Fruit fly (Drosophila melanogaster) whole organism, embryonic: ENCODE measurements around the gene Myo95E.

Experiments used
- ATbp ChIP-seq: fragments of 200-800 bp; sonication (Bioruptor generic); optimal IDR thresholded peaks from 2 replicates; lab custom pipeline; 2017; ENCODE audit warnings: missing biosample characterization, mild to moderate bottlenecking, missing genetic modification characterization, missing genetic modification reagents
- BEAF-32 ChIP-seq: fragments of 200-800 bp; sonication (Bioruptor generic); optimal IDR thresholded peaks from 3 replicates; lab custom pipeline; 2017; ENCODE audit warnings: missing biosample characterization, missing genetic modification characterization, mild to moderate bottlenecking, moderate library complexity, missing genetic modification reagents
- CG10267 ChIP-seq: fragments of 200-800 bp; sonication (Bioruptor generic); optimal IDR thresholded peaks from 2 replicates; lab custom pipeline; 2018; ENCODE audit warnings: missing biosample characterization, mild to moderate bottlenecking, missing genetic modification characterization, moderate library complexity
- CG10274 ChIP-seq: fragments of 200-800 bp; sonication (Bioruptor generic); optimal IDR thresholded peaks from 3 replicates; lab custom pipeline; 2017; ENCODE audit warnings: missing biosample characterization, mild to moderate bottlenecking, missing genetic modification characterization
- CG10321 ChIP-seq: fragments of 200-800 bp; sonication (Bioruptor generic); IDR thresholded peaks from 2 replicates; pipeline ENCODE4 v1.3.6; 2022; ENCODE audit warnings: missing biosample characterization, missing genetic modification characterization
- CG10431 ChIP-seq: fragments of 200-800 bp; sonication (Bioruptor generic); optimal IDR thresholded peaks from 3 replicates; lab custom pipeline; 2018; ENCODE audit warnings: missing biosample characterization, mild to moderate bottlenecking, missing genetic modification characterization
- CG11695 ChIP-seq: fragments of 200-800 bp; sonication (Bioruptor generic); IDR thresholded peaks from 3 replicates; pipeline ENCODE4 v1.3.6; 2022; ENCODE audit warnings: missing biosample characterization, missing genetic modification characterization
- CG12391 ChIP-seq: fragments of 200-800 bp; sonication (Bioruptor generic); optimal IDR thresholded peaks from 3 replicates; lab custom pipeline; 2018; ENCODE audit warnings: missing biosample characterization, mild to moderate bottlenecking, missing genetic modification characterization, moderate library complexity
- CG13624 ChIP-seq: fragments of 200-800 bp; sonication (Bioruptor generic); optimal IDR thresholded peaks from 2 replicates; lab custom pipeline; 2016; ENCODE audit warnings: missing biosample characterization, missing genetic modification characterization
- CG15269 ChIP-seq: fragments of 200-800 bp; sonication (Bioruptor generic); optimal IDR thresholded peaks from 2 replicates; lab custom pipeline; 2018; ENCODE audit warnings: missing biosample characterization, mild to moderate bottlenecking, missing genetic modification characterization, moderate library complexity
- CG1529 ChIP-seq: fragments of 200-800 bp; sonication (Bioruptor generic); optimal IDR thresholded peaks from 3 replicates; lab custom pipeline; 2018; ENCODE audit warnings: missing biosample characterization, missing genetic modification characterization
- CG15514 ChIP-seq: fragments of 200-800 bp; sonication (Bioruptor generic); optimal IDR thresholded peaks from 3 replicates; lab custom pipeline; 2017; ENCODE audit warnings: missing biosample characterization, missing genetic modification characterization, mild to moderate bottlenecking, moderate library complexity, missing genetic modification reagents
- CG17361 ChIP-seq: fragments of 200-800 bp; sonication (Bioruptor generic); IDR thresholded peaks from 3 replicates; pipeline ENCODE4 v1.3.6; 2022; ENCODE audit warnings: missing biosample characterization, missing genetic modification characterization
- CG18764 ChIP-seq: fragments of 200-800 bp; sonication (Bioruptor generic); optimal IDR thresholded peaks from 3 replicates; lab custom pipeline; 2016; ENCODE audit warnings: missing biosample characterization, missing genetic modification characterization
- CG33213 ChIP-seq: fragments of 200-800 bp; sonication (Bioruptor generic); optimal IDR thresholded peaks from 3 replicates; lab custom pipeline; 2016; ENCODE audit warnings: missing biosample characterization, missing genetic modification characterization
- CG33557 ChIP-seq: fragments of 200-800 bp; sonication (Bioruptor generic); optimal IDR thresholded peaks from 2 replicates; lab custom pipeline; 2019; ENCODE audit warnings: missing biosample characterization, mild to moderate bottlenecking, missing genetic modification characterization, moderate library complexity
- CG34422 ChIP-seq: fragments of 200-800 bp; sonication (Bioruptor generic); IDR thresholded peaks from 3 replicates; pipeline ENCODE4 v1.3.6; 2022; ENCODE audit warnings: missing biosample characterization, missing genetic modification characterization
- CG3726 ChIP-seq: fragments of 200-800 bp; sonication (Bioruptor generic); IDR thresholded peaks from 3 replicates; pipeline ENCODE4, ENCODE4 v1.3.6; 2022; ENCODE audit warnings: missing biosample characterization, missing genetic modification characterization
- CG4282 ChIP-seq: fragments of 200-800 bp; sonication (Bioruptor generic); optimal IDR thresholded peaks from 2 replicates; lab custom pipeline; 2016; ENCODE audit warnings: missing biosample characterization, missing genetic modification characterization
- CG4404 ChIP-seq: fragments of 200-800 bp; sonication (Bioruptor generic); IDR thresholded peaks from 2 replicates; pipeline ENCODE4 v1.3.6; 2022; ENCODE audit warnings: missing biosample characterization, missing genetic modification characterization
- CG6683 ChIP-seq: fragments of 200-800 bp; sonication (Bioruptor generic); optimal IDR thresholded peaks from 2 replicates; lab custom pipeline; 2017; ENCODE audit warnings: missing biosample characterization, mild to moderate bottlenecking, missing genetic modification characterization, missing genetic modification reagents
- CG7839 ChIP-seq: fragments of 200-800 bp; sonication (Bioruptor generic); optimal IDR thresholded peaks from 3 replicates; lab custom pipeline; 2018; ENCODE audit warnings: missing biosample characterization, mild to moderate bottlenecking, missing genetic modification characterization, moderate library complexity
- CG7963 ChIP-seq: fragments of 200-800 bp; sonication (Bioruptor generic); IDR thresholded peaks from 3 replicates; pipeline ENCODE4 v1.3.6; 2022; ENCODE audit warnings: missing biosample characterization, missing genetic modification characterization; ENCODE audit not compliant: partially characterized antibody
- CG8359 ChIP-seq: fragments of 200-800 bp; sonication (Bioruptor generic); optimal IDR thresholded peaks from 2 replicates; lab custom pipeline; 2017; ENCODE audit warnings: missing biosample characterization, mild to moderate bottlenecking, missing genetic modification characterization, borderline replicate concordance
- CoRest ChIP-seq: fragments of 200-800 bp; sonication (Bioruptor generic); optimal IDR thresholded peaks from 3 replicates; lab custom pipeline; 2018; ENCODE audit warnings: missing biosample characterization, mild to moderate bottlenecking, missing genetic modification characterization, moderate library complexity
- CrebB ChIP-seq: fragments of 200-800 bp; sonication (Bioruptor generic); optimal IDR thresholded peaks from 3 replicates; lab custom pipeline; 2018; ENCODE audit warnings: missing biosample characterization, mild to moderate bottlenecking, missing genetic modification characterization
- Dbx ChIP-seq: fragments of 200-800 bp; sonication (Bioruptor generic); IDR thresholded peaks from 3 replicates; pipeline ENCODE4 v1.3.6; 2022; ENCODE audit warnings: missing biosample characterization, missing genetic modification characterization
- Doc3 ChIP-seq: fragments of 200-800 bp; sonication (Bioruptor generic); IDR thresholded peaks from 3 replicates; pipeline ENCODE4 v1.3.6; 2022; ENCODE audit warnings: missing biosample characterization, missing genetic modification characterization; ENCODE audit not compliant: partially characterized antibody
- H15 ChIP-seq: fragments of 200-800 bp; sonication (Bioruptor generic); IDR thresholded peaks from 3 replicates; pipeline ENCODE4 v1.3.6; 2022; ENCODE audit warnings: missing biosample characterization, missing genetic modification characterization
- HHEX ChIP-seq: fragments of 200-800 bp; sonication (Bioruptor generic); optimal IDR thresholded peaks from 3 replicates; lab custom pipeline; 2017; ENCODE audit warnings: missing biosample characterization, mild to moderate bottlenecking, missing genetic modification characterization, missing genetic modification reagents
- Lpt ChIP-seq: fragments of >200 bp; optimal IDR thresholded peaks from 2 replicates; lab custom pipeline; 2018; ENCODE audit warnings: missing biosample characterization, missing genetic modification characterization
- MESR4 ChIP-seq: fragments of 200-800 bp; sonication (Bioruptor generic); optimal IDR thresholded peaks from 2 replicates; lab custom pipeline; 2018; ENCODE audit warnings: missing biosample characterization, mild to moderate bottlenecking, missing genetic modification characterization, moderate library complexity
- Mes4 ChIP-seq: fragments of 200-800 bp; sonication (Bioruptor generic); optimal IDR thresholded peaks from 2 replicates; lab custom pipeline; 2016; ENCODE audit warnings: missing biosample characterization, missing genetic modification characterization
- Neu2 ChIP-seq: fragments of 200-800 bp; sonication (Bioruptor generic); optimal IDR thresholded peaks from 3 replicates; lab custom pipeline; 2016; ENCODE audit warnings: missing biosample characterization, missing genetic modification characterization, borderline replicate concordance
- Nf-YC ChIP-seq: fragments of 200-800 bp; optimal IDR thresholded peaks from 3 replicates; lab custom pipeline; 2019; ENCODE audit warnings: missing biosample characterization, mild to moderate bottlenecking, missing genetic modification characterization, moderate library complexity
- croc ChIP-seq: fragments of 200-800 bp; sonication (Bioruptor generic); conservative IDR thresholded peaks from 3 replicates; pipeline ENCODE4 v1.3.6; 2022; ENCODE audit warnings: missing biosample characterization, missing genetic modification characterization
- crol ChIP-seq: fragments of 200-800 bp; sonication (Bioruptor generic); IDR thresholded peaks from 2 replicates; pipeline ENCODE4 v1.3.6; 2022; ENCODE audit warnings: missing biosample characterization, missing genetic modification characterization
- cwo ChIP-seq: fragments of 200-800 bp; sonication (Bioruptor generic); optimal IDR thresholded peaks from 3 replicates; lab custom pipeline; 2017; ENCODE audit warnings: missing biosample characterization, missing genetic modification characterization, mild to moderate bottlenecking, moderate library complexity, missing genetic modification reagents
- da ChIP-seq: fragments of 200-800 bp; sonication (Bioruptor generic); optimal IDR thresholded peaks from 2 replicates; lab custom pipeline; 2016; ENCODE audit warnings: missing biosample characterization, missing genetic modification characterization
- ems ChIP-seq: fragments of 200-800 bp; sonication (Bioruptor generic); optimal IDR thresholded peaks from 3 replicates; lab custom pipeline; 2016; ENCODE audit warnings: missing biosample characterization, missing genetic modification characterization
- esg ChIP-seq: fragments of 200-800 bp; sonication (Bioruptor generic); conservative IDR thresholded peaks from 2 replicates; pipeline ENCODE4 v1.3.6; 2022; ENCODE audit warnings: missing biosample characterization, missing genetic modification characterization
- jigr1 ChIP-seq: fragments of 200-800 bp; sonication (Bioruptor generic); IDR thresholded peaks from 3 replicates; pipeline ENCODE4 v1.3.6; 2022; ENCODE audit warnings: missing biosample characterization, missing genetic modification characterization
- kni ChIP-seq: fragments of 200-800 bp; sonication (Bioruptor generic); optimal IDR thresholded peaks from 3 replicates; lab custom pipeline; 2017; ENCODE audit warnings: mild to moderate bottlenecking, missing biosample characterization, missing genetic modification reagents, missing genetic modification characterization
- pita ChIP-seq: fragments of 200-800 bp; sonication (Bioruptor generic); optimal IDR thresholded peaks from 2 replicates; lab custom pipeline; 2017; ENCODE audit warnings: missing biosample characterization, mild to moderate bottlenecking, missing genetic modification characterization
- rib ChIP-seq: fragments of 200-800 bp; sonication (Bioruptor generic); IDR thresholded peaks from 2 replicates; pipeline ENCODE4 v1.3.6; 2022; ENCODE audit warnings: missing biosample characterization, missing genetic modification characterization
- row ChIP-seq: fragments of 200-800 bp; sonication (Bioruptor generic); IDR thresholded peaks from 3 replicates; pipeline ENCODE4 v1.3.6; 2022; ENCODE audit warnings: missing biosample characterization, missing genetic modification characterization
- sc ChIP-seq, 3 experiments: fragments of >200 bp in 2 of 3; fragments of 200-800 bp in 1 of 3; sonication (Bioruptor generic) in 1 of 3; optimal IDR thresholded peaks; 2 replicates in 2 of 3; 3 replicates in 1 of 3; lab custom pipeline; 2017; ENCODE audit warnings: mild to moderate bottlenecking in 1 of 3, missing biosample characterization in 1 of 3, missing genetic modification characterization in 1 of 3, missing genetic modification reagents in 1 of 3
- sens ChIP-seq: fragments of 200-800 bp; sonication (Bioruptor generic); peaks from one replicate; lab custom pipeline; 2016; ENCODE audit warnings: missing biosample characterization, missing genetic modification characterization
- unpg ChIP-seq: fragments of 200-800 bp; sonication (Bioruptor generic); optimal IDR thresholded peaks from 3 replicates; lab custom pipeline; 2018; ENCODE audit warnings: missing biosample characterization, mild to moderate bottlenecking, missing genetic modification characterization, moderate library complexity
- wor ChIP-seq: fragments of 200-800 bp; sonication (Bioruptor generic); IDR thresholded peaks from 2 replicates; pipeline ENCODE4 v1.3.6; 2022; ENCODE audit warnings: missing biosample characterization, missing genetic modification characterization

Gene Myo95E

dm6 chr3R:24163556-24164022 is 2.3 kb upstream of the Myo95E start, which contains the start of gene Apc2 (continued):
- TF ChIP-seq H15 (GFP tag; lab: Robert Waterston, UW): no peak
- no peak for TF ChIP-seq CG1529 (GFP tag; lab: Kevin White, UChicago)
- peak; percentile 67; the same call in 2 of the 3 replicates for TF ChIP-seq CG34422 (GFP tag; lab: Robert Waterston, UW)
- TF ChIP-seq CG7839 (tag; lab: Kevin White, UChicago): peak; percentile 74
- TF ChIP-seq CoRest (tag; lab: Kevin White, UChicago): peak; percentile 80
- TF ChIP-seq CG4282 (GFP tag; lab: Kevin White, UChicago): no peak
- peak; percentile 57 for TF ChIP-seq Doc3 (GFP tag; lab: Robert Waterston, UW)
- TF ChIP-seq kni: no peak
- peak; percentile 1 for TF ChIP-seq HHEX (GFP tag; lab: Kevin White, UChicago)
- peak; percentile 62 for TF ChIP-seq Nf-YC
- no peak for TF ChIP-seq CG10431 (GFP tag; lab: Kevin White, UChicago)
- peak; percentile 26 for TF ChIP-seq CG33557 (GFP tag; lab: Kevin White, UChicago)
- no peak for TF ChIP-seq MESR4
- peak; percentile 13 for TF ChIP-seq CG18764 (GFP tag; lab: Kevin White, UChicago)
- TF ChIP-seq unpg (GFP tag; lab: Kevin White, UChicago): peak; percentile 66
- peak; percentile 72 for TF ChIP-seq esg (GFP tag; lab: Robert Waterston, UW)
- no peak for TF ChIP-seq rib
- peak; percentile 77 for TF ChIP-seq BEAF-32
- TF ChIP-seq CG10321 (GFP tag; lab: Robert Waterston, UW): 0 out of 2 replicates have a peak, but pooled peaks have one; percentile 21
- no peak for TF ChIP-seq sc (optimal IDR thresholded peaks at IDR 0.05; lab: Kevin White, UChicago)
- peak; percentile 37 for TF ChIP-seq sc (GFP tag; optimal IDR thresholded peaks at IDR 0.05; lab: Kevin White, UChicago)
- no peak for TF ChIP-seq crol (GFP tag; lab: Robert Waterston, UW)
- TF ChIP-seq pita: no peak
- TF ChIP-seq CrebB: no peak
- TF ChIP-seq CG15269 (tag; lab: Kevin White, UChicago): peak; percentile 67
- TF ChIP-seq row: peak; percentile 93
- no peak for TF ChIP-seq CG8359 (GFP tag; lab: Kevin White, UChicago)
- no peak for TF ChIP-seq croc (GFP tag; lab: Robert Waterston, UW)
- peak; percentile 91 for TF ChIP-seq sens (GFP tag; lab: Kevin White, UChicago)
- peak; percentile 19 for TF ChIP-seq ems
- peak; percentile 82 for TF ChIP-seq CG12391
- TF ChIP-seq CG7963: no peak
- TF ChIP-seq CG15514: peak; percentile 69
- no peak for TF ChIP-seq CG33213 (GFP tag; lab: Kevin White, UChicago)
- no peak for TF ChIP-seq cwo (GFP tag; lab: Kevin White, UChicago)
- TF ChIP-seq CG4404 (GFP tag; lab: Robert Waterston, UW): peak; percentile 56
- TF ChIP-seq CG17361 (GFP tag; lab: Robert Waterston, UW): peak; percentile 85
- no peak for TF ChIP-seq Mes4 (GFP tag; lab: Kevin White, UChicago)
- TF ChIP-seq CG3726: no peak
- TF ChIP-seq wor (GFP tag; lab: Robert Waterston, UW): 0 out of 2 replicates have a peak, but pooled peaks have one; percentile 12
- TF ChIP-seq jigr1 (GFP tag; lab: Robert Waterston, UW): peak; percentile 55; the same call in 1 of the 3 replicates
- no peak for TF ChIP-seq da (GFP tag; lab: Kevin White, UChicago)
- TF ChIP-seq CG10274 (GFP tag; lab: Kevin White, UChicago): no peak
- TF ChIP-seq CG10267: peak; percentile 66
- TF ChIP-seq Neu2: no peak
- no peak for TF ChIP-seq ATbp (GFP tag; lab: Kevin White, UChicago)
- no peak for TF ChIP-seq CG6683 (GFP tag; lab: Kevin White, UChicago)
- TF ChIP-seq CG13624: no peak
- TF ChIP-seq Lpt (GFP tag; lab: Kevin White, UChicago): no peak
- no peak for TF ChIP-seq CG11695
- TF ChIP-seq Dbx (GFP tag; lab: Robert Waterston, UW): 0 out of 3 replicates have a peak, but pooled peaks have one; percentile 19
